Fruit fly (Drosophila melanogaster): Measurements from ENCODE around the gene CG4598.
A peak's percentile ranks its signal among the peaks of the same experiment; 100 is the strongest.

Gene CG4598

DNA sequence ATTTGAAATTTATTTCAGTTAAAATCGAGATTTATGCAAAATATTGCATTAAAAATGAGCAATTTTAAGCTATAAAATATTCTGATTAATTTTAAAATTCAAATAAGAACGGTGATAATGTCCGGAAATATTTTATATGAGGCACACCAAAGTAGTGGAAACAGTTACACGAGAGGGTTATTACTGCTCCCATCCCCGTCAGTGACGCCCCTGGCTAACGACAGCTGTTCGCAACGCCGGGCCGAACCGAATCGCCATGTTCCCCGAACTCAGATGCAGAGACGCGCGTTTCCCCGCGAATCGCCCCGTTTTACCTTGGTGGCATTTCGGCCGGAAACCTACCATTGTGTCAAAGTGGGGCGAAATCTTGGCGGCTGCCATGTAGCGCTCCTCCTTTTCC lies 6.6 kb upstream of the CG4598 start (continued):
- peak; percentile 10 to 82 for TF ChIP-seq crp (GFP tag; optimal IDR thresholded peaks at IDR 0.05)
- TF ChIP-seq CG8765 (GFP tag; IDR thresholded peaks at IDR 0.05), result no peak
- no peak for TF ChIP-seq Dip2 (GFP tag; IDR thresholded peaks at IDR 0.05)
- peak; percentile 41; the same call in 1 of the 2 replicates for TF ChIP-seq bowl (GFP tag; IDR thresholded peaks at IDR 0.05)
- no peak for TF ChIP-seq pb (GFP tag; optimal IDR thresholded peaks at IDR 0.05)
- TF ChIP-seq CG6254 (GFP tag; optimal IDR thresholded peaks at IDR 0.05), result no peak
- TF ChIP-seq CG5180 (GFP tag; optimal IDR thresholded peaks at IDR 0.05), result no peak
- peak; percentile 19 for TF ChIP-seq grau (tag; optimal IDR thresholded peaks at IDR 0.05)
- peak; percentile 37; the same call in 1 of the 3 replicates for TF ChIP-seq tgo (GFP tag; IDR thresholded peaks at IDR 0.05)
- peak; percentile 39 for TF ChIP-seq tin (GFP tag; optimal IDR thresholded peaks at IDR 0.05)
- TF ChIP-seq CG9876 (GFP tag; optimal IDR thresholded peaks at IDR 0.05), result no peak
- no peak for TF ChIP-seq CG4820 (GFP tag; optimal IDR thresholded peaks at IDR 0.05)
- TF ChIP-seq Drgx (GFP tag; IDR thresholded peaks at IDR 0.05), result peak; percentile 60; the same call in 1 of the 2 replicates
- peak; percentile 28; the same call in 1 of the 2 replicates for TF ChIP-seq crol (GFP tag; IDR thresholded peaks at IDR 0.05)
- no peak for TF ChIP-seq CG14014 (GFP tag; IDR thresholded peaks at IDR 0.05)
- TF ChIP-seq Optix (GFP tag; IDR thresholded peaks at IDR 0.05), result peak; percentile 24; the same call in 1 of the 3 replicates
- TF ChIP-seq sisA (GFP tag; IDR thresholded peaks at IDR 0.05), result peak; percentile 36; the same call in 1 of the 2 replicates
- no peak for TF ChIP-seq ind (GFP tag; optimal IDR thresholded peaks at IDR 0.05)
- no peak for TF ChIP-seq B-H1 (GFP tag; IDR thresholded peaks at IDR 0.05)
- no peak for TF ChIP-seq pho (GFP tag; optimal IDR thresholded peaks at IDR 0.05)
- TF ChIP-seq chm (GFP tag; IDR thresholded peaks at IDR 0.05), result no peak
- TF ChIP-seq sqz (GFP tag; optimal IDR thresholded peaks at IDR 0.05), result no peak
- no peak for TF ChIP-seq CG6791 (GFP tag; IDR thresholded peaks at IDR 0.05; ENCODE audit: partially characterized antibody)
- TF ChIP-seq pan (optimal IDR thresholded peaks at IDR 0.05), result no peak
- TF ChIP-seq pan (GFP tag; optimal IDR thresholded peaks at IDR 0.05 in 1 of 2, IDR thresholded peaks at IDR 0.05 in 1 of 2), result peak in 1 of 2 experiments; percentile 64
- TF ChIP-seq CrebB (tag; optimal IDR thresholded peaks at IDR 0.05), result no peak
- TF ChIP-seq CG16863 (GFP tag; optimal IDR thresholded peaks at IDR 0.05), result no peak
- no peak for TF ChIP-seq bcd (GFP tag; optimal IDR thresholded peaks at IDR 0.05)
- TF ChIP-seq oc (tag; optimal IDR thresholded peaks at IDR 0.05), result no peak
- TF ChIP-seq Hmr (GFP tag; optimal IDR thresholded peaks at IDR 0.05), result peak; percentile 3
- peak; percentile 54 for TF ChIP-seq CG9932 (GFP tag; IDR thresholded peaks at IDR 0.05)
- peak; percentile 9 for TF ChIP-seq CG30403 (GFP tag; optimal IDR thresholded peaks at IDR 0.05)
- no peak for TF ChIP-seq slp2 (GFP tag; optimal IDR thresholded peaks at IDR 0.05)
- TF ChIP-seq Neu2 (GFP tag; optimal IDR thresholded peaks at IDR 0.05; ENCODE audit: borderline replicate concordance), result no peak
- TF ChIP-seq chn (GFP tag; optimal IDR thresholded peaks at IDR 0.05), result peak; percentile 2
- no peak for TF ChIP-seq CG3726 (GFP tag; IDR thresholded peaks at IDR 0.05)
- no peak for TF ChIP-seq Gsc (GFP tag; IDR thresholded peaks at IDR 0.05)
- no peak for TF ChIP-seq CG15073 (GFP tag; optimal IDR thresholded peaks at IDR 0.05)
- no peak for TF ChIP-seq chif (GFP tag; optimal IDR thresholded peaks at IDR 0.05)
- TF ChIP-seq CG34422 (GFP tag; IDR thresholded peaks at IDR 0.05), result peak; percentile 62; the same call in 1 of the 3 replicates
- no peak for TF ChIP-seq Xrp1 (GFP tag; IDR thresholded peaks at IDR 0.05)
- TF ChIP-seq gem (tag; optimal IDR thresholded peaks at IDR 0.05), result peak; percentile 10
- peak; percentile 42 for TF ChIP-seq CG2120 (GFP tag; optimal IDR thresholded peaks at IDR 0.05)
- TF ChIP-seq zfh2 (GFP tag; optimal IDR thresholded peaks at IDR 0.05), result peak; percentile 31
- TF ChIP-seq her (GFP tag; optimal IDR thresholded peaks at IDR 0.05), result no peak
- TF ChIP-seq ftz-f1 (GFP tag; optimal IDR thresholded peaks at IDR 0.05), result no peak
- TF ChIP-seq CG12659 (GFP tag; optimal IDR thresholded peaks at IDR 0.05), result peak; percentile 28
- TF ChIP-seq Xbp1 (GFP tag; optimal IDR thresholded peaks at IDR 0.05), result peak; percentile 39
- TF ChIP-seq CG1647 (GFP tag; optimal IDR thresholded peaks at IDR 0.05), result no peak
- peak; percentile 32 for TF ChIP-seq CG12769 (tag; optimal IDR thresholded peaks at IDR 0.05)
- TF ChIP-seq CG6689 (GFP tag; IDR thresholded peaks at IDR 0.05), result 0 out of 2 replicates have a peak, but pooled peaks have one; percentile 13
- peak; percentile 26 to 36 for TF ChIP-seq dpn (GFP tag; optimal IDR thresholded peaks at IDR 0.05)

All from whole organism, embryonic.